Worm (Caenorhabditis elegans) whole organism, mixed stage, embryonic: ENCODE data around the gene C01G10.7.
A peak's percentile ranks its signal among the peaks of the same experiment; 100 is the strongest.

ENCODE experiments used
- M03D4.4 ChIP-seq: sonication (generic microtip); optimal IDR thresholded peaks from 2 replicates; lab custom pipeline; 2017; ENCODE audit warnings: mild to moderate bottlenecking, missing genetic modification characterization, missing compliant biosample characterization
- bed-3 ChIP-seq: fragments of 200-800 bp; sonication (Bioruptor generic); optimal IDR thresholded peaks from 3 replicates; lab custom pipeline; 2018; ENCODE audit warnings: mild to moderate bottlenecking, missing genetic modification characterization, moderate library complexity, missing compliant biosample characterization
- blmp-1 ChIP-seq: fragments of 150-350 bp; optimal IDR thresholded peaks from 2 replicates; lab custom pipeline; 2014; ENCODE audit warnings: missing biosample characterization, missing genetic modification characterization
- ceh-39 ChIP-seq: fragments of 150-350 bp; optimal IDR thresholded peaks from 2 replicates; lab custom pipeline; 2014; ENCODE audit warnings: missing biosample characterization, missing genetic modification characterization
- ceh-43 ChIP-seq: fragments of 200-800 bp; sonication (Bioruptor generic); optimal IDR thresholded peaks from 2 replicates; lab custom pipeline; 2018; ENCODE audit warnings: mild to moderate bottlenecking, missing genetic modification characterization, moderate library complexity, missing compliant biosample characterization
- ceh-83 ChIP-seq: fragments of 200-800 bp; sonication (Bioruptor generic); optimal IDR thresholded peaks from 2 replicates; lab custom pipeline; 2018; ENCODE audit warnings: mild to moderate bottlenecking, missing genetic modification characterization, missing compliant biosample characterization
- ces-1 ChIP-seq: fragments of 150-350 bp; optimal IDR thresholded peaks from 2 replicates; lab custom pipeline; 2014; ENCODE audit warnings: missing biosample characterization, missing genetic modification reagents, missing genetic modification characterization
- cnd-1 ChIP-seq: fragments of 200-800 bp; sonication (Bioruptor generic); optimal IDR thresholded peaks from 2 replicates; lab custom pipeline; 2018; ENCODE audit warnings: mild to moderate bottlenecking, missing genetic modification characterization, missing compliant biosample characterization
- drap-1 ChIP-seq: fragments of 200-800 bp; sonication (Bioruptor generic); optimal IDR thresholded peaks from 3 replicates; lab custom pipeline; 2018; ENCODE audit warnings: mild to moderate bottlenecking, missing genetic modification characterization, missing compliant biosample characterization
- elt-1 ChIP-seq: sonication (generic microtip); optimal IDR thresholded peaks from 2 replicates; lab custom pipeline; 2017; ENCODE audit warnings: missing genetic modification characterization, mild to moderate bottlenecking, missing compliant biosample characterization, antibody characterized with exemption, moderate library complexity, borderline replicate concordance; ENCODE audit not compliant: insufficient read depth
- elt-3 ChIP-seq: fragments of 150-350 bp; optimal IDR thresholded peaks from 2 replicates; lab custom pipeline; 2014; ENCODE audit warnings: missing biosample characterization, missing genetic modification characterization
- flh-1 ChIP-seq: fragments of 200-800 bp; sonication (Bioruptor generic); optimal IDR thresholded peaks from 2 replicates; lab custom pipeline; 2018; ENCODE audit warnings: mild to moderate bottlenecking, missing genetic modification characterization, moderate library complexity, missing compliant biosample characterization
- ham-2 ChIP-seq: fragments of 200-800 bp; sonication (Bioruptor generic); optimal IDR thresholded peaks from 2 replicates; lab custom pipeline; 2018; ENCODE audit warnings: mild to moderate bottlenecking, missing genetic modification characterization, missing compliant biosample characterization
- hlh-1 ChIP-seq: fragments of 150-350 bp; optimal IDR thresholded peaks from 2 replicates; lab custom pipeline; 2014; ENCODE audit warnings: missing biosample characterization, missing genetic modification reagents, missing genetic modification characterization
- lin-13 ChIP-seq: fragments of 150-350 bp; optimal IDR thresholded peaks from 2 replicates; lab custom pipeline; 2014; ENCODE audit warnings: missing biosample characterization, missing genetic modification characterization
- lin-32 ChIP-seq: fragments of 200-800 bp; sonication (Bioruptor generic); optimal IDR thresholded peaks from 2 replicates; lab custom pipeline; 2018; ENCODE audit warnings: mild to moderate bottlenecking, missing genetic modification characterization, missing compliant biosample characterization
- lsy-2 ChIP-seq: fragments of 150-350 bp; optimal IDR thresholded peaks from 2 replicates; lab custom pipeline; 2014; ENCODE audit warnings: missing biosample characterization, missing genetic modification characterization
- mab-5 ChIP-seq: fragments of 150-350 bp; optimal IDR thresholded peaks from 2 replicates; lab custom pipeline; 2014; ENCODE audit warnings: missing biosample characterization, missing genetic modification characterization
- mep-1 ChIP-seq: fragments of 150-350 bp; optimal IDR thresholded peaks from 2 replicates; lab custom pipeline; 2017; ENCODE audit warnings: missing biosample characterization, missing genetic modification reagents, missing genetic modification characterization, inconsistent platforms
- mls-2 ChIP-seq: sonication (generic microtip); optimal IDR thresholded peaks from 2 replicates; lab custom pipeline; 2016; ENCODE audit warnings: mild to moderate bottlenecking, missing genetic modification characterization, moderate library complexity, missing compliant biosample characterization
- nhr-12 ChIP-seq: fragments of 150-350 bp; optimal IDR thresholded peaks from 2 replicates; lab custom pipeline; 2014; ENCODE audit warnings: missing biosample characterization, missing genetic modification characterization
- nhr-2 ChIP-seq: fragments of 150-350 bp; optimal IDR thresholded peaks from 2 replicates; lab custom pipeline; 2014; ENCODE audit warnings: missing biosample characterization, missing genetic modification characterization
- nhr-237 ChIP-seq: fragments of 150-350 bp; optimal IDR thresholded peaks from 2 replicates; lab custom pipeline; 2014; ENCODE audit warnings: missing biosample characterization, missing genetic modification characterization
- nhr-28 ChIP-seq: fragments of 150-350 bp; optimal IDR thresholded peaks from 2 replicates; lab custom pipeline; 2014; ENCODE audit warnings: missing biosample characterization, missing genetic modification characterization
- nhr-76 ChIP-seq: sonication (generic microtip); optimal IDR thresholded peaks from 2 replicates; lab custom pipeline; 2017; ENCODE audit warnings: missing biosample characterization, missing genetic modification characterization
- pha-4 ChIP-seq: fragments of 150-350 bp; optimal IDR thresholded peaks from 2 replicates; lab custom pipeline; 2018; ENCODE audit warnings: missing biosample characterization, missing genetic modification reagents, missing genetic modification characterization
- sem-2 ChIP-seq: fragments of 200-800 bp; sonication (Bioruptor generic); optimal IDR thresholded peaks from 2 replicates; lab custom pipeline; 2018; ENCODE audit warnings: mild to moderate bottlenecking, missing genetic modification characterization, missing compliant biosample characterization
- snpc-4 ChIP-seq: fragments of 150-350 bp; optimal IDR thresholded peaks from 2 replicates; lab custom pipeline; 2014; ENCODE audit warnings: missing biosample characterization, missing genetic modification characterization
- sptf-1 ChIP-seq: sonication (generic microtip); optimal IDR thresholded peaks from 2 replicates; lab custom pipeline; 2017; ENCODE audit warnings: mild to moderate bottlenecking, missing genetic modification characterization, moderate library complexity, missing compliant biosample characterization
- tbx-8 ChIP-seq: fragments of 200-800 bp; sonication (Bioruptor generic); optimal IDR thresholded peaks from 2 replicates; lab custom pipeline; 2018; ENCODE audit warnings: mild to moderate bottlenecking, missing genetic modification characterization, moderate library complexity, missing compliant biosample characterization
- unc-120 ChIP-seq: sonication (generic microtip); optimal IDR thresholded peaks from 2 replicates; lab custom pipeline; 2017; ENCODE audit warnings: missing genetic modification characterization, missing compliant biosample characterization; ENCODE audit not compliant: poor library complexity, severe bottlenecking
- unc-39 ChIP-seq: fragments of 150-350 bp; optimal IDR thresholded peaks from 2 replicates; lab custom pipeline; 2014; ENCODE audit warnings: missing biosample characterization, missing genetic modification characterization
- unc-62 ChIP-seq: fragments of 150-350 bp; optimal IDR thresholded peaks from 2 replicates; lab custom pipeline; 2014; ENCODE audit warnings: missing biosample characterization, missing genetic modification reagents, missing genetic modification characterization
- zip-8 ChIP-seq: fragments of 150-350 bp; optimal IDR thresholded peaks from 2 replicates; lab custom pipeline; 2014; ENCODE audit warnings: missing biosample characterization, missing genetic modification characterization
- ztf-11 ChIP-seq: fragments of 150-350 bp; optimal IDR thresholded peaks from 2 replicates; lab custom pipeline; 2014; ENCODE audit warnings: missing biosample characterization, missing genetic modification characterization

Gene C01G10.7

ce11 chrV:15067165-15067564 lies 18.4 kb upstream of the C01G10.7 start, which contains the start of gene C25D7.10:
TSS of gene C25D7.10 (plus strand) at chrV:15067465.
- TF ChIP-seq mab-5, result no peak
- no peak for TF ChIP-seq lsy-2 (tag; lab: Kevin White, UChicago)
- TF ChIP-seq elt-1 (tag; lab: Kevin White, UChicago), result no peak

- no peak for TF ChIP-seq M03D4.4 (tag; lab: Kevin White, UChicago)
- TF ChIP-seq nhr-237 (tag; lab: Kevin White, UChicago), result no peak
- no peak for TF ChIP-seq sptf-1 (tag; lab: Kevin White, UChicago)
- no peak for TF ChIP-seq cnd-1 (tag; lab: Kevin White, UChicago)
- TF ChIP-seq ham-2 (GFP tag; lab: Kevin White, UChicago), result no peak
- no peak for TF ChIP-seq sem-2 (GFP tag; lab: Kevin White, UChicago)
- no peak for TF ChIP-seq elt-1 (tag; lab: Kevin White, UChicago)
- TF ChIP-seq bed-3 (GFP tag; lab: Kevin White, UChicago), result no peak
- no peak for TF ChIP-seq unc-39
- no peak for TF ChIP-seq snpc-4
- no peak for TF ChIP-seq nhr-2 (tag; lab: Kevin White, UChicago)
- TF ChIP-seq nhr-12 (tag; lab: Kevin White, UChicago), result no peak
- TF ChIP-seq pha-4, result no peak
- no peak for TF ChIP-seq ces-1 (GFP tag; lab: Kevin White, UChicago)
- TF ChIP-seq mep-1 (tag; lab: Kevin White, UChicago), result no peak
- no peak for TF ChIP-seq mab-5
- no peak for TF ChIP-seq unc-120 (tag; lab: Kevin White, UChicago)
These were observed 17.2 kb upstream of the C01G10.7 start, which contains the start of gene dnj-3 for ce11 chrV:15068378-15068777. TSS of gene dnj-3 (plus strand) at chrV:15068678.

ce11 chrV:15069435-15069985 lies 16.0 kb upstream of the C01G10.7 start:
- TF ChIP-seq sem-2 (GFP tag; lab: Kevin White, UChicago), result no peak
- peak; percentile 82 for TF ChIP-seq lsy-2 (tag; lab: Kevin White, UChicago)
- TF ChIP-seq ces-1 (GFP tag; lab: Kevin White, UChicago), result peak; percentile 87
- TF ChIP-seq bed-3 (GFP tag; lab: Kevin White, UChicago), result no peak

- TF ChIP-seq nhr-28 (tag; lab: Kevin White, UChicago) (no peak), unc-120 (tag; lab: Kevin White, UChicago) (peak; percentile 99), bed-3 (GFP tag; lab: Kevin White, UChicago) (no peak), cnd-1 (tag; lab: Kevin White, UChicago) (peak; percentile 26), lsy-2 (tag; lab: Kevin White, UChicago) (peak; percentile 52), unc-39 (no peak), ceh-39 (tag; lab: Kevin White, UChicago) (peak; percentile 65), flh-1 (GFP tag; lab: Kevin White, UChicago) (no peak), ces-1 (GFP tag; lab: Kevin White, UChicago) (peak; percentile 91), mep-1 (tag; lab: Kevin White, UChicago) (peak; percentile 44), ztf-11 (tag; lab: Kevin White, UChicago) (no peak), M03D4.4 (tag; lab: Kevin White, UChicago) (no peak), zip-8 (tag; lab: Kevin White, UChicago) (no peak), nhr-237 (tag; lab: Kevin White, UChicago) (peak; percentile 60), drap-1 (GFP tag; lab: Kevin White, UChicago) (peak; percentile 80), elt-1 (tag; lab: Kevin White, UChicago) (no peak), nhr-2 (tag; lab: Kevin White, UChicago) (peak; percentile 39), blmp-1 (tag; lab: Kevin White, UChicago) (no peak), hlh-1 (tag; lab: Kevin White, UChicago) (peak; percentile 62), lin-32 (GFP tag; lab: Kevin White, UChicago) (no peak), elt-3 (tag; lab: Kevin White, UChicago) (no peak), lin-13 (no peak), nhr-12 (tag; lab: Kevin White, UChicago) (no peak), ham-2 (GFP tag; lab: Kevin White, UChicago) (no peak), ceh-43 (no peak), mab-5 (no peak), sptf-1 (tag; lab: Kevin White, UChicago) (peak; percentile 35), ceh-83 (GFP tag; lab: Kevin White, UChicago) (no peak), nhr-76 (tag; lab: Kevin White, UChicago) (no peak), sem-2 (GFP tag; lab: Kevin White, UChicago) (no peak), tbx-8 (no peak), mls-2 (tag; lab: Kevin White, UChicago) (peak; percentile 57), snpc-4 (no peak), unc-62 (peak; percentile 94), pha-4 (peak; percentile 79)
- TF ChIP-seq, all 35 proteins: peak for 14
These were observed 14.3 kb upstream of the C01G10.7 start, which contains the start of gene unc-76 for ce11 chrV:15071015-15071810. TSS of gene unc-76 (plus strand) at chrV:15071760.
